Fruit fly (Drosophila melanogaster): ENCODE results near the gene Cftr.

The Cftr gene

DNA sequence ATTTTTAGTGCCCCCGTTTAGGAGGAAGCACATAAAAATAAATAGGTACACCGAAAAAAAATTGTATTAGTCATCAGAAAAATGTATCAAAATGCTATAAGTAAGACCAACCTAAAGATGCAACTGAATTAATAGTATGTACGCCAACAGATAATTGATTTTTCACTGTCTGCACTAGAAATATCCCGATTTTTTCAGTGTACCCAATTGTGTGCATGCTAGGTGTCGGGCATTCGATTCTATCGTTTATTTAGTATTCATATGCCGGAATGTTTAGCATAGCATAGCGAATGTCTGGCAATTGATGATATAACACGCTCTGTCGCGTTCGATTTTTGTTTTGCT is 23.7 kb upstream of the Cftr start (continued):
- peak; percentile 52 for TF ChIP-seq CG14710 (tag; optimal IDR thresholded peaks at IDR 0.05)
- peak; percentile 82 for TF ChIP-seq CG2889 (GFP tag; IDR thresholded peaks at IDR 0.05)
- TF ChIP-seq Ssrp (tag; optimal IDR thresholded peaks at IDR 0.05), result peak; percentile 83
- TF ChIP-seq zen (tag; optimal IDR thresholded peaks at IDR 0.05), result peak; percentile 57
- TF ChIP-seq caup (GFP tag; optimal IDR thresholded peaks at IDR 0.05; ENCODE audit: severe bottlenecking), result peak; percentile 87
- TF ChIP-seq Ets65A (GFP tag), result peak; percentile 98
- TF ChIP-seq CG6254 (GFP tag; optimal IDR thresholded peaks at IDR 0.05), result no peak
- TF ChIP-seq zfh2 (GFP tag; optimal IDR thresholded peaks at IDR 0.05), result peak; percentile 91
- peak; percentile 69 for TF ChIP-seq CG2202 (tag; optimal IDR thresholded peaks at IDR 0.05)
- peak; percentile 74 for TF ChIP-seq run (tag; optimal IDR thresholded peaks at IDR 0.05)
- TF ChIP-seq CG13894 (tag; optimal IDR thresholded peaks at IDR 0.05), result peak; percentile 76
- peak; percentile 38 for TF ChIP-seq Lhr (GFP tag; optimal IDR thresholded peaks at IDR 0.05)
- no peak for TF ChIP-seq dan (GFP tag; IDR thresholded peaks at IDR 0.05)
- peak; percentile 94 for TF ChIP-seq CG2199 (GFP tag; IDR thresholded peaks at IDR 0.05)
- TF ChIP-seq cato (GFP tag; optimal IDR thresholded peaks at IDR 0.05; ENCODE audit: borderline replicate concordance), result peak; percentile 69
- peak; percentile 90 for TF ChIP-seq ab (GFP tag; optimal IDR thresholded peaks at IDR 0.05)
- peak; percentile 51 for TF ChIP-seq CG4617 (GFP tag; optimal IDR thresholded peaks at IDR 0.05; ENCODE audit: borderline replicate concordance)
- TF ChIP-seq tna (GFP tag; IDR thresholded peaks at IDR 0.05; ENCODE audit: partially characterized antibody), result no peak
- TF ChIP-seq Taf1 (GFP tag; IDR thresholded peaks at IDR 0.05), result peak; percentile 71
- peak; percentile 85 for TF ChIP-seq Dip3 (GFP tag; optimal IDR thresholded peaks at IDR 0.05)
- peak; percentile 79 for TF ChIP-seq HmgZ (tag; optimal IDR thresholded peaks at IDR 0.05)
- TF ChIP-seq CG3838 (GFP tag; optimal IDR thresholded peaks at IDR 0.05), result peak; percentile 79
- peak; percentile 74 for TF ChIP-seq CG1024 (GFP tag; IDR thresholded peaks at IDR 0.05)
- peak; percentile 64 for TF ChIP-seq D19A (tag; optimal IDR thresholded peaks at IDR 0.05)
- peak; percentile 91 for TF ChIP-seq CG2678 (tag; optimal IDR thresholded peaks at IDR 0.05)
- no peak for TF ChIP-seq Scr (GFP tag; IDR thresholded peaks at IDR 0.05; ENCODE audit: partially characterized antibody)
- TF ChIP-seq cg (GFP tag; optimal IDR thresholded peaks at IDR 0.05), result no peak
- TF ChIP-seq tgo (GFP tag; IDR thresholded peaks at IDR 0.05), result peak; percentile 91
- TF ChIP-seq gem (tag; optimal IDR thresholded peaks at IDR 0.05), result peak; percentile 92
- TF ChIP-seq Ada2b (GFP tag; IDR thresholded peaks at IDR 0.05), result peak; percentile 92
- TF ChIP-seq CG43689 (GFP tag; IDR thresholded peaks at IDR 0.05), result peak; percentile 82
- TF ChIP-seq CG15514 (GFP tag; optimal IDR thresholded peaks at IDR 0.05), result peak; percentile 76
- peak; percentile 93 for TF ChIP-seq bab2 (GFP tag; optimal IDR thresholded peaks at IDR 0.05)
- peak; percentile 98 for TF ChIP-seq CG13624 (GFP tag; optimal IDR thresholded peaks at IDR 0.05)
- peak; percentile 86 for TF ChIP-seq D19B (GFP tag; optimal IDR thresholded peaks at IDR 0.05)
- peak; percentile 60 for TF ChIP-seq cas (GFP tag; IDR thresholded peaks at IDR 0.05)
- TF ChIP-seq ttk (GFP tag; IDR thresholded peaks at IDR 0.05), result peak; percentile 86
- peak; percentile 80 for TF ChIP-seq CG9727 (GFP tag; optimal IDR thresholded peaks at IDR 0.05)
- TF ChIP-seq CG34376 (GFP tag; optimal IDR thresholded peaks at IDR 0.05), result peak; percentile 73
- no peak for TF ChIP-seq hth (optimal IDR thresholded peaks at IDR 0.05)
- no peak for TF ChIP-seq ac (GFP tag; optimal IDR thresholded peaks at IDR 0.05)
- TF ChIP-seq CG7271 (tag; optimal IDR thresholded peaks at IDR 0.05), result no peak
- peak; percentile 84 for TF ChIP-seq CG3281 (GFP tag; optimal IDR thresholded peaks at IDR 0.05)
- peak; percentile 83 for TF ChIP-seq aop (GFP tag; IDR thresholded peaks at IDR 0.05)
- peak; percentile 91 for TF ChIP-seq pho (GFP tag; optimal IDR thresholded peaks at IDR 0.05)
- TF ChIP-seq ap (GFP tag; IDR thresholded peaks at IDR 0.05), result peak; percentile 90
- TF ChIP-seq dimm (GFP tag; IDR thresholded peaks at IDR 0.05), result no peak
- TF ChIP-seq TFAM (GFP tag; optimal IDR thresholded peaks at IDR 0.05), result no peak
- TF ChIP-seq CoRest (tag; optimal IDR thresholded peaks at IDR 0.05), result peak; percentile 90
- TF ChIP-seq Mad (GFP tag; optimal IDR thresholded peaks at IDR 0.05), result peak; percentile 91
- no peak for TF ChIP-seq mld (GFP tag; IDR thresholded peaks at IDR 0.05; ENCODE audit: partially characterized antibody)
